Worm (Caenorhabditis elegans): ENCODE measurements around the gene col-42.

DNA sequence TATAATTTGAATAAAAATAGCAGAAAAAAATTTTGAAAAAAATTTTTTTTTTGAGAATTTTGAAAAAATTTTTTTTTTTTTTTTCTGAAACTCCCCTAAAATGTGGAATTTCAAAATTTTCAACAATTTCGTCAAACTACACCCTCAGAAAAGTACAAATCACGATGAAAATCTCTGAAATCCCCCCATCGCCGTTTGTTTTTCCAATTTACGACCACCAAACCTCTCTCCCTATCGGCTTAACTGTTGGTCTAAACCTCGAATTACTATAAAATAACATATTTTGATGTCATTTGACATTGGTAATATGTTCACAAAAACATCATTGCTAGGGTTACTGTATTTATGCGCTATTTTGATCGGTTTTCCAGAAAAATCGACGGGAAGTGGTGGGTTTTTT, 31.7 kb downstream of the col-42 start, which contains the start of gene Y69H2.10:
- TF ChIP-seq nhr-76 (tag; optimal IDR thresholded peaks at IDR 0.05), result no peak
- no peak for TF ChIP-seq unc-39 (tag; optimal IDR thresholded peaks at IDR 0.05)
- no peak for TF ChIP-seq elt-3 (tag; optimal IDR thresholded peaks at IDR 0.05)
- no peak for TF ChIP-seq fos-1 (tag; optimal IDR thresholded peaks at IDR 0.05)
- no peak for TF ChIP-seq tbx-2 (tag; optimal IDR thresholded peaks at IDR 0.05)
- TF ChIP-seq pha-4 (tag; optimal IDR thresholded peaks at IDR 0.05), result no peak
